Fruit fly (Drosophila melanogaster) whole organism, embryonic: ENCODE data around the gene Dbp21E2.

ENCODE experiments used
- BEAF-32 ChIP-seq: fragments of 200-800 bp; sonication (Bioruptor generic); optimal IDR thresholded peaks from 3 replicates; lab custom pipeline; 2017; ENCODE audit warnings: missing biosample characterization, missing genetic modification characterization, mild to moderate bottlenecking, moderate library complexity, missing genetic modification reagents
- Bgb ChIP-seq: fragments of 200-800 bp; sonication (Bioruptor generic); IDR thresholded peaks from 2 replicates; pipeline ENCODE4 v1.3.6; 2022; ENCODE audit warnings: missing biosample characterization, missing genetic modification characterization; ENCODE audit not compliant: partially characterized antibody
- Blimp-1 ChIP-seq: fragments of 200-800 bp; sonication (Bioruptor generic); optimal IDR thresholded peaks from 3 replicates; lab custom pipeline; 2018; ENCODE audit warnings: missing biosample characterization, missing genetic modification characterization, mild to moderate bottlenecking, moderate library complexity, missing genetic modification reagents
- Bteb2 ChIP-seq: fragments of 200-800 bp; sonication (Bioruptor generic); optimal IDR thresholded peaks from 2 replicates; lab custom pipeline; 2016; ENCODE audit warnings: missing biosample characterization, missing genetic modification characterization
- CG11560 ChIP-seq: fragments of 200-800 bp; sonication (Bioruptor generic); IDR thresholded peaks from 3 replicates; pipeline ENCODE4 v1.3.6; 2022; ENCODE audit warnings: missing biosample characterization, missing genetic modification characterization
- CG12071 ChIP-seq: fragments of 200-800 bp; sonication (Bioruptor generic); optimal IDR thresholded peaks from 3 replicates; lab custom pipeline; 2018; ENCODE audit warnings: missing biosample characterization, mild to moderate bottlenecking, missing genetic modification characterization
- CG13424 ChIP-seq: fragments of 200-800 bp; sonication (Bioruptor generic); optimal IDR thresholded peaks from 2 replicates; lab custom pipeline; 2019; ENCODE audit warnings: missing biosample characterization, mild to moderate bottlenecking, missing genetic modification characterization, moderate library complexity
- CG14860 ChIP-seq: fragments of 200-800 bp; sonication (Bioruptor generic); IDR thresholded peaks from 3 replicates; pipeline ENCODE4 v1.3.6; 2022; ENCODE audit warnings: missing biosample characterization, missing genetic modification characterization; ENCODE audit not compliant: partially characterized antibody
- CG15601 ChIP-seq: fragments of 200-800 bp; sonication (Bioruptor generic); optimal IDR thresholded peaks from 3 replicates; lab custom pipeline; 2019; ENCODE audit warnings: missing biosample characterization, mild to moderate bottlenecking, missing genetic modification characterization, moderate library complexity
- CG17186 ChIP-seq: fragments of 200-800 bp; sonication (Bioruptor generic); optimal IDR thresholded peaks from 3 replicates; lab custom pipeline; 2017; ENCODE audit warnings: missing biosample characterization, missing genetic modification reagents, missing genetic modification characterization
- CG17568 ChIP-seq: fragments of 200-800 bp; sonication (Bioruptor generic); optimal IDR thresholded peaks from 2 replicates; lab custom pipeline; 2018; ENCODE audit warnings: missing biosample characterization, mild to moderate bottlenecking, missing genetic modification characterization, moderate library complexity
- CG18619 ChIP-seq: fragments of 200-800 bp; sonication (Bioruptor generic); optimal IDR thresholded peaks from 3 replicates; lab custom pipeline; 2017; ENCODE audit warnings: missing biosample characterization, mild to moderate bottlenecking, missing genetic modification characterization
- CG30020 ChIP-seq: fragments of 200-800 bp; optimal IDR thresholded peaks from 2 replicates; lab custom pipeline; 2019; ENCODE audit warnings: missing biosample characterization, mild to moderate bottlenecking, missing genetic modification characterization, moderate library complexity
- CG30431 ChIP-seq: fragments of 200-800 bp; sonication (Bioruptor generic); optimal IDR thresholded peaks from 2 replicates; lab custom pipeline; 2017; ENCODE audit warnings: missing biosample characterization, missing genetic modification characterization
- CG3065 ChIP-seq: fragments of 200-800 bp; sonication (Bioruptor generic); optimal IDR thresholded peaks from 2 replicates; lab custom pipeline; 2016; ENCODE audit warnings: missing biosample characterization, missing genetic modification characterization
- CG32767 ChIP-seq: fragments of 200-800 bp; sonication (Bioruptor generic); IDR thresholded peaks from 2 replicates; pipeline ENCODE4 v1.3.6; 2022; ENCODE audit warnings: missing biosample characterization, missing genetic modification characterization
- CG5953 ChIP-seq: fragments of 200-800 bp; sonication (Bioruptor generic); IDR thresholded peaks from 2 replicates; pipeline ENCODE4 v1.3.6; 2022; ENCODE audit warnings: missing biosample characterization, missing genetic modification characterization
- CG7786 ChIP-seq: fragments of 200-800 bp; sonication (Bioruptor generic); optimal IDR thresholded peaks from 2 replicates; lab custom pipeline; 2016; ENCODE audit warnings: missing biosample characterization, missing genetic modification characterization
- CG7928 ChIP-seq: fragments of 200-800 bp; sonication (Bioruptor generic); optimal IDR thresholded peaks from 2 replicates; lab custom pipeline; 2017; ENCODE audit warnings: missing biosample characterization, mild to moderate bottlenecking, missing genetic modification characterization
- CHES-1-like ChIP-seq: fragments of 200-800 bp; sonication (Bioruptor generic); optimal IDR thresholded peaks from 2 replicates; lab custom pipeline; 2016; ENCODE audit warnings: missing biosample characterization, missing genetic modification characterization
- Dip2 ChIP-seq: fragments of 200-800 bp; sonication (Bioruptor generic); IDR thresholded peaks from 2 replicates; pipeline ENCODE4 v1.3.6; 2022; ENCODE audit warnings: missing biosample characterization, missing genetic modification characterization
- Doc3 ChIP-seq: fragments of 200-800 bp; sonication (Bioruptor generic); IDR thresholded peaks from 3 replicates; pipeline ENCODE4 v1.3.6; 2022; ENCODE audit warnings: missing biosample characterization, missing genetic modification characterization; ENCODE audit not compliant: partially characterized antibody
- HmgZ ChIP-seq: fragments of 200-800 bp; sonication (Bioruptor generic); optimal IDR thresholded peaks from 2 replicates; lab custom pipeline; 2018; ENCODE audit warnings: missing biosample characterization, mild to moderate bottlenecking, missing genetic modification characterization
- Hmx ChIP-seq: fragments of 200-800 bp; sonication (Bioruptor generic); optimal IDR thresholded peaks from 2 replicates; lab custom pipeline; 2016; ENCODE audit warnings: missing biosample characterization, missing genetic modification characterization
- Hr3 ChIP-seq: fragments of 200-800 bp; sonication (Bioruptor generic); optimal IDR thresholded peaks from 3 replicates; lab custom pipeline; 2016; ENCODE audit warnings: missing biosample characterization, missing genetic modification characterization
- Hr39 ChIP-seq: fragments of >200 bp; optimal IDR thresholded peaks from 2 replicates; lab custom pipeline; 2017
- Hr51 ChIP-seq, 2 experiments: fragments of 200-800 bp; sonication (Bioruptor generic); optimal IDR thresholded peaks; 2 replicates in 1 of 2; 3 replicates in 1 of 2; lab custom pipeline; 2016 to 2018; ENCODE audit warnings: missing biosample characterization in 2 of 2, missing genetic modification characterization in 2 of 2, mild to moderate bottlenecking in 1 of 2, moderate library complexity in 1 of 2
- Lhr ChIP-seq: fragments of 200-800 bp; sonication (Bioruptor generic); optimal IDR thresholded peaks from 3 replicates; lab custom pipeline; 2017; ENCODE audit warnings: mild to moderate bottlenecking, missing biosample characterization, missing genetic modification reagents, missing genetic modification characterization
- Max ChIP-seq: fragments of 200-800 bp; sonication (Bioruptor generic); optimal IDR thresholded peaks from 2 replicates; lab custom pipeline; 2016; ENCODE audit warnings: missing biosample characterization, mild to moderate bottlenecking, missing genetic modification characterization
- Mrtf ChIP-seq: fragments of 200-800 bp; sonication (Bioruptor generic); IDR thresholded peaks from 3 replicates; pipeline ENCODE4 v1.3.6; 2022; ENCODE audit warnings: missing biosample characterization, missing genetic modification characterization
- NfI ChIP-seq: fragments of 200-800 bp; sonication (Bioruptor generic); optimal IDR thresholded peaks from 3 replicates; lab custom pipeline; 2018; ENCODE audit warnings: missing biosample characterization, mild to moderate bottlenecking, missing genetic modification characterization, moderate library complexity
- Sox100B ChIP-seq: fragments of 200-800 bp; sonication (Bioruptor generic); optimal IDR thresholded peaks from 3 replicates; lab custom pipeline; 2018; ENCODE audit warnings: missing biosample characterization, mild to moderate bottlenecking, missing genetic modification characterization
- Sry-δ ChIP-seq: fragments of 200-800 bp; sonication (Bioruptor generic); optimal IDR thresholded peaks from 2 replicates; lab custom pipeline; 2016; ENCODE audit warnings: missing biosample characterization, missing genetic modification characterization
- Usf ChIP-seq: fragments of 200-800 bp; sonication (Bioruptor generic); optimal IDR thresholded peaks from 2 replicates; lab custom pipeline; 2017; ENCODE audit warnings: missing genotype, missing biosample characterization, missing genetic modification characterization
- ap ChIP-seq: fragments of 200-800 bp; sonication (Bioruptor generic); IDR thresholded peaks from 2 replicates; pipeline ENCODE4 v1.3.6; 2022; ENCODE audit warnings: missing biosample characterization, missing genetic modification characterization
- ase ChIP-seq: fragments of 200-800 bp; sonication (Bioruptor generic); IDR thresholded peaks from 3 replicates; pipeline ENCODE4 v1.3.6; 2022; ENCODE audit warnings: missing biosample characterization, missing genetic modification characterization
- cas ChIP-seq: fragments of 200-800 bp; sonication (Bioruptor generic); IDR thresholded peaks from 2 replicates; pipeline ENCODE4 v1.3.6; 2022; ENCODE audit warnings: missing biosample characterization, missing genetic modification characterization
- dmrt99B ChIP-seq: fragments of 200-800 bp; sonication (Bioruptor generic); optimal IDR thresholded peaks from 2 replicates; lab custom pipeline; 2018; ENCODE audit warnings: missing biosample characterization, mild to moderate bottlenecking, missing genetic modification characterization, moderate library complexity
- exex ChIP-seq: fragments of 200-800 bp; sonication (Bioruptor generic); optimal IDR thresholded peaks from 4 replicates; lab custom pipeline; 2018; ENCODE audit warnings: missing biosample characterization, mild to moderate bottlenecking, missing genetic modification characterization, moderate library complexity
- grn ChIP-seq: fragments of 200-800 bp; sonication (Bioruptor generic); optimal IDR thresholded peaks from 3 replicates; lab custom pipeline; 2017; ENCODE audit warnings: missing biosample characterization, missing genetic modification characterization
- knrl ChIP-seq: fragments of 200-800 bp; sonication (Bioruptor generic); IDR thresholded peaks from 3 replicates; pipeline ENCODE4 v1.3.6; 2022; ENCODE audit warnings: missing biosample characterization, missing genetic modification characterization; ENCODE audit not compliant: partially characterized antibody
- lab ChIP-seq: fragments of 200-800 bp; sonication (Bioruptor generic); optimal IDR thresholded peaks from 3 replicates; lab custom pipeline; 2017; ENCODE audit warnings: missing biosample characterization, missing genetic modification characterization, mild to moderate bottlenecking, moderate library complexity, missing genetic modification reagents
- phol ChIP-seq: fragments of 200-800 bp; sonication (Bioruptor generic); optimal IDR thresholded peaks from 3 replicates; lab custom pipeline; 2018; ENCODE audit warnings: missing biosample characterization, mild to moderate bottlenecking, missing genetic modification characterization, moderate library complexity
- row ChIP-seq: fragments of 200-800 bp; sonication (Bioruptor generic); IDR thresholded peaks from 3 replicates; pipeline ENCODE4 v1.3.6; 2022; ENCODE audit warnings: missing biosample characterization, missing genetic modification characterization
- sim ChIP-seq: fragments of 200-800 bp; sonication (Bioruptor generic); IDR thresholded peaks from 2 replicates; pipeline ENCODE4 v1.3.6; 2022; ENCODE audit warnings: missing biosample characterization, missing genetic modification characterization
- slou ChIP-seq: fragments of 200-800 bp; sonication (Bioruptor generic); optimal IDR thresholded peaks from 3 replicates; lab custom pipeline; 2016; ENCODE audit warnings: missing biosample characterization, missing genetic modification characterization
- ssp ChIP-seq: fragments of 200-800 bp; sonication (Bioruptor generic); IDR thresholded peaks from 2 replicates; pipeline ENCODE4 v1.3.6; 2022; ENCODE audit warnings: missing biosample characterization, missing genetic modification characterization
- tgo ChIP-seq: fragments of 200-800 bp; sonication (Bioruptor generic); IDR thresholded peaks from 3 replicates; pipeline ENCODE4 v1.3.6; 2022; ENCODE audit warnings: missing biosample characterization, missing genetic modification characterization
- vvl ChIP-seq: fragments of 200-800 bp; sonication (Bioruptor generic); IDR thresholded peaks from 2 replicates; pipeline ENCODE4 v1.3.6; 2022; ENCODE audit warnings: missing biosample characterization, missing genetic modification characterization

Dbp21E2 gene

DNA sequence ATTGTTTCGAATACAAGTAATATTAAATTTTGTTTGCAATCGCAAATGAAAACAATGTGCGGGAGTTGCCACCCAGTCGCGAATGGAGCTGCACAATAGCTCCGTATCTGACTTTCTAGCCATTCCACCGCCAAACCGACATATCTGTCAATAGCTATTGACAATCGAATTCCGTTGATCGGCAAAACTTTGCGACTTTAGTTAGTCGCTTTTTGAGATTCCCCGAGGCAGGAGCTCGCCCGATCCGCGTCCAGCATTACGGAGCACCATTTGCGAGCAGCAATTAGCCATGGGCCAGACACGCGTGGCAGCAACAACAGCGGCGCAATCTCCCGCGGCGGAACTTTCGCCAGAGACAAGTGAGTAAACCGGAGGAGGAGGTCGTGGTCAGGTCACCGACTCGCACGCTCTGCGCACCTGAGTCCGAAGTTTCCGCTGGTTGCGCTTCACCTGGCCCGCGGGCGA is 41.3 kb downstream of the Dbp21E2 start, which contains the start of the genes CG4291 and kraken (continued):
- TF ChIP-seq CHES-1-like, result peak; percentile 78
- peak; percentile 79 for TF ChIP-seq lab (GFP tag; lab: Kevin White, UChicago)
- TF ChIP-seq grn (GFP tag; lab: Kevin White, UChicago), result peak; percentile 22
- TF ChIP-seq ase (GFP tag; lab: Robert Waterston, UW), result peak; percentile 56; the same call in 1 of the 3 replicates
- TF ChIP-seq slou (GFP tag; lab: Kevin White, UChicago), result no peak
- no peak for TF ChIP-seq Usf
- TF ChIP-seq Sox100B, result no peak
- TF ChIP-seq CG5953, result 0 out of 2 replicates have a peak, but pooled peaks have one; percentile 37
- no peak for TF ChIP-seq CG18619
- no peak for TF ChIP-seq Hmx (GFP tag; lab: Kevin White, UChicago)
- no peak for TF ChIP-seq CG3065 (GFP tag; lab: Kevin White, UChicago)
- peak; percentile 17 for TF ChIP-seq CG7786 (GFP tag; lab: Kevin White, UChicago)

DNA sequence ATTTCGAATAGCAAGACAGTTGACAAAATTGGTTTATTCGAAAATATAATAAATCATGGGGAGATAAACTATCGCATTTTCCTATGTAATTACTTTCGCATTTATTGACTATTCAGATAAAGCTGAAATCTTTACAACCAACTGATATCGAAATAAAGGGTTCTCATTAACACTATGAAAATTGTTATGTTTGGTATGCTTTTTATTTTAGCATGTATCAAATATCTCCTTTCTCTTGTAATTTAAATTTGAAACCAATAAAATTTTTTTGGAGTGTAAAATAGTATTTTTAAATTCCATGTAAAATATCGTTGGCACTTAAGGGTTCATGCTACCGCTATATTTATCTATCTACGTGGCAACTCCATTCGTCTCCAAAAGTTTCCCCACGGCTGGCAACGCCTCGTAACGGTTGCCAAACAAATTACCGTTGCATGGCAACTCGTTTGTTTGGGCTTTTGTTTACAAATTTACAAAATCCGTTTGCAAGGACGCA is 43.7 kb downstream of the Dbp21E2 start, which contains the start of gene CG13949:
CG13949 (plus strand) TSS at position 286 of the 496 bp plus-strand sequence.
- TF ChIP-seq CG30431, result no peak
- TF ChIP-seq CG11560, result 0 out of 3 replicates have a peak, but pooled peaks have one; percentile 47
- TF ChIP-seq Lhr (GFP tag; lab: Kevin White, UChicago), result peak; percentile 98
- TF ChIP-seq CG17568 (GFP tag; lab: Kevin White, UChicago), result peak; percentile 55
- TF ChIP-seq cas, result peak; percentile 34; the same call in 1 of the 2 replicates
- peak; percentile 52 for TF ChIP-seq CG15601 (tag; lab: Kevin White, UChicago)
- TF ChIP-seq Blimp-1 (GFP tag; lab: Kevin White, UChicago), result peak; percentile 56
- peak; percentile 75 for TF ChIP-seq Bteb2 (GFP tag; lab: Kevin White, UChicago)
- peak; percentile 51 for TF ChIP-seq Hr3
- no peak for TF ChIP-seq CG14860 (GFP tag; lab: Robert Waterston, UW)
- TF ChIP-seq CG17186, result no peak
- peak; percentile 23 for TF ChIP-seq CG30020 (tag; lab: Kevin White, UChicago)
- TF ChIP-seq Sry-δ, result peak; percentile 48
- TF ChIP-seq CG13424 (tag; lab: Kevin White, UChicago), result peak; percentile 68
- TF ChIP-seq ap (GFP tag; lab: Robert Waterston, UW), result no peak
- peak; percentile 85 for TF ChIP-seq HmgZ (tag; lab: Kevin White, UChicago)
- TF ChIP-seq Bgb (GFP tag; lab: Robert Waterston, UW), result peak; percentile 65; the same call in 1 of the 2 replicates
- no peak for TF ChIP-seq Hr39
- TF ChIP-seq exex (tag; lab: Kevin White, UChicago), result peak; percentile 98
- TF ChIP-seq dmrt99B (tag; lab: Kevin White, UChicago), result peak; percentile 46
- TF ChIP-seq NfI (GFP tag; lab: Kevin White, UChicago), result peak; percentile 62
- TF ChIP-seq Mrtf, result peak; percentile 70; the same call in 2 of the 3 replicates
- peak; percentile 65 for TF ChIP-seq BEAF-32
- TF ChIP-seq CG12071, result peak; percentile 31
- TF ChIP-seq Hr51 (GFP tag; optimal IDR thresholded peaks at IDR 0.05; lab: Kevin White, UChicago), result peak in 1 of 2 experiments; percentile 63
- peak; percentile 70 for TF ChIP-seq tgo (GFP tag; lab: Robert Waterston, UW)
- TF ChIP-seq ssp (GFP tag; lab: Robert Waterston, UW), result peak; percentile 47
- TF ChIP-seq CG32767 (GFP tag; lab: Robert Waterston, UW), result no peak
- TF ChIP-seq Dip2, result no peak
- no peak for TF ChIP-seq Max (GFP tag; lab: Kevin White, UChicago)
- TF ChIP-seq Doc3 (GFP tag; lab: Robert Waterston, UW), result no peak
- peak; percentile 56 for TF ChIP-seq knrl
- peak; percentile 69 for TF ChIP-seq row
- TF ChIP-seq vvl, result peak; percentile 88
- peak; percentile 66 for TF ChIP-seq phol (tag; lab: Kevin White, UChicago)
- no peak for TF ChIP-seq CG7928 (GFP tag; lab: Kevin White, UChicago)
- no peak for TF ChIP-seq sim (GFP tag; lab: Robert Waterston, UW)
